Worm (Caenorhabditis elegans) whole organism, L2 larva: ENCODE results near the gene C14A4.6.

Source experiments
- ceh-82 ChIP-seq: fragments of 150-350 bp; optimal IDR thresholded peaks from 2 replicates; lab custom pipeline; 2014; ENCODE audit warnings: missing biosample characterization, missing genetic modification characterization
- fos-1 ChIP-seq: fragments of 150-350 bp; optimal IDR thresholded peaks from 2 replicates; lab custom pipeline; 2014; ENCODE audit warnings: missing biosample characterization, missing genetic modification characterization
- mab-5 ChIP-seq: fragments of 150-350 bp; optimal IDR thresholded peaks from 2 replicates; lab custom pipeline; 2014; ENCODE audit warnings: missing biosample characterization, missing genetic modification characterization
- nhr-12 ChIP-seq: fragments of 150-350 bp; optimal IDR thresholded peaks from 2 replicates; lab custom pipeline; 2014; ENCODE audit warnings: missing biosample characterization, missing genetic modification characterization
- nhr-25 ChIP-seq: fragments of 150-350 bp; sonication (generic microtip); optimal IDR thresholded peaks from 3 replicates; lab custom pipeline; 2014; ENCODE audit warnings: missing biosample characterization, missing genetic modification characterization
- snpc-4 ChIP-seq: fragments of 150-350 bp; optimal IDR thresholded peaks from 2 replicates; lab custom pipeline; 2014; ENCODE audit warnings: missing biosample characterization, missing genetic modification characterization
- unc-55 ChIP-seq: fragments of 150-350 bp; sonication (generic microtip); optimal IDR thresholded peaks from 3 replicates; lab custom pipeline; 2014; ENCODE audit warnings: missing biosample characterization, missing genetic modification reagents, missing genetic modification characterization

DNA sequence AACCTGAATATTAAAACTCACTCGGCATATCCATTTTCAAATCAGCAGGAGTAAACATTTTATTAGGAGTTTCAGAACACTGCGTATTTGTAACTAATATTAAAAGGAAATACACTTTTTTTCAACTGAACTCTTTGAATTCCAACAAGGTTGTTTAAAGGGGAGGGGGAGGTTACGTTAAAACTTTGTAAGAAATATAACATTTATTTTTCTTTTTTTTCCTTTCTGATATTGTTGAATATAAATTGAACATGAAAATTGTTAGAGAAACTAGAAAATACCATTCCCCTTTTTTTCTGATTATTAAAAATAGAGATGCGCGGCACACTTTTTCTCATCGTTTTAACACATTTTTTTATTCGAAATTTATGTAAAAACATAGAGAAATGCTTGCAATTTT lies 3.5 kb upstream of the C14A4.6 start, which contains the start of gene C14A4.8:
- TF ChIP-seq fos-1 (tag; lab: Kevin White, UChicago): no peak
- no peak for TF ChIP-seq nhr-12 (tag; lab: Kevin White, UChicago)
- TF ChIP-seq snpc-4 (tag; lab: Kevin White, UChicago): no peak
- TF ChIP-seq ceh-82: no peak
- no peak for TF ChIP-seq unc-55
- no peak for TF ChIP-seq nhr-25
- TF ChIP-seq mab-5: no peak
